Fruit fly (Drosophila melanogaster) whole organism, wandering third instar larva: Measurements from ENCODE around the gene Atet.

ENCODE experiments used
- Abd-B ChIP-seq: fragments of >200 bp; optimal IDR thresholded peaks from 2 replicates; lab custom pipeline; 2017; ENCODE audit warnings: missing biosample characterization, missing genetic modification characterization
- CG32264 ChIP-seq: fragments of 200-800 bp; sonication (Bioruptor generic); optimal IDR thresholded peaks from 2 replicates; lab custom pipeline; 2016; ENCODE audit warnings: missing biosample characterization, missing genetic modification characterization
- CG9705 ChIP-seq: fragments of 200-800 bp; sonication (Bioruptor generic); optimal IDR thresholded peaks from 2 replicates; lab custom pipeline; 2018; ENCODE audit warnings: missing biosample characterization, mild to moderate bottlenecking, missing genetic modification characterization
- CrebA ChIP-seq: fragments of 200-800 bp; sonication (Bioruptor generic); optimal IDR thresholded peaks from 2 replicates; lab custom pipeline; 2016; ENCODE audit warnings: missing biosample characterization, mild to moderate bottlenecking, missing genetic modification characterization, borderline replicate concordance
- Dfd ChIP-seq: fragments of >200 bp; optimal IDR thresholded peaks from 2 replicates; lab custom pipeline; 2017; ENCODE audit warnings: missing biosample characterization, missing genetic modification characterization
- Dif ChIP-seq: fragments of 200-275, 200-300 bp; sonication (Bioruptor generic); optimal IDR thresholded peaks from 2 replicates; lab custom pipeline; 2018; ENCODE audit warnings: missing biosample characterization, missing genetic modification characterization; ENCODE audit not compliant: partially characterized antibody
- HLH106 ChIP-seq: fragments of 200-800 bp; optimal IDR thresholded peaks from 3 replicates; lab custom pipeline; 2019; ENCODE audit warnings: missing biosample characterization, mild to moderate bottlenecking, missing genetic modification characterization, moderate library complexity
- Hnf4 ChIP-seq: fragments of 200-800 bp; sonication (Bioruptor generic); optimal IDR thresholded peaks from 2 replicates; lab custom pipeline; 2016; ENCODE audit warnings: missing biosample characterization, mild to moderate bottlenecking, missing genetic modification characterization
- Hr78 ChIP-seq: fragments of >200 bp; optimal IDR thresholded peaks from 2 replicates; lab custom pipeline; 2017; ENCODE audit warnings: missing biosample characterization, missing genetic modification characterization
- Hr83 ChIP-seq: fragments of 200-300 bp; sonication (Bioruptor generic); optimal IDR thresholded peaks from 2 replicates; lab custom pipeline; 2016; ENCODE audit warnings: missing biosample characterization, mild to moderate bottlenecking, missing genetic modification characterization, moderate library complexity; ENCODE audit not compliant: poor library complexity, severe bottlenecking
- Jra ChIP-seq: sonication (Bioruptor generic); optimal IDR thresholded peaks from 2 replicates; lab custom pipeline; 2016; ENCODE audit warnings: missing biosample characterization, missing genetic modification characterization
- Mio ChIP-seq: sonication (Bioruptor generic); optimal IDR thresholded peaks from 2 replicates; lab custom pipeline; 2016; ENCODE audit warnings: missing biosample characterization, missing genetic modification characterization
- Myc ChIP-seq: fragments of >200 bp; optimal IDR thresholded peaks from 2 replicates; lab custom pipeline; 2017
- OdsH ChIP-seq: fragments of 200-800 bp; sonication (Bioruptor generic); optimal IDR thresholded peaks from 2 replicates; lab custom pipeline; 2016; ENCODE audit warnings: missing biosample characterization, mild to moderate bottlenecking, missing genetic modification characterization
- Rel ChIP-seq, 2 experiments: fragments of 200-800 bp; sonication (Bioruptor generic) in 1 of 2; optimal IDR thresholded peaks; 2 replicates in 1 of 2; 3 replicates in 1 of 2; lab custom pipeline; 2016 to 2019; ENCODE audit warnings: mild to moderate bottlenecking in 2 of 2, missing biosample characterization in 2 of 2, missing genetic modification characterization in 2 of 2, moderate library complexity in 1 of 2
- Sp1 ChIP-seq: fragments of 200-800 bp; sonication (Bioruptor generic); optimal IDR thresholded peaks from 3 replicates; lab custom pipeline; 2019; ENCODE audit warnings: missing biosample characterization, mild to moderate bottlenecking, missing genetic modification characterization, moderate library complexity
- Vsx2 ChIP-seq: fragments of 200-300, 225-300 bp; sonication (Bioruptor generic); optimal IDR thresholded peaks from 2 replicates; lab custom pipeline; 2018; ENCODE audit warnings: missing biosample characterization, missing genetic modification characterization; ENCODE audit not compliant: partially characterized antibody
- br ChIP-seq: fragments of 200-800 bp; sonication (Bioruptor generic); optimal IDR thresholded peaks from 2 replicates; lab custom pipeline; 2016; ENCODE audit warnings: missing biosample characterization, missing genetic modification characterization
- dsf ChIP-seq: sonication (Bioruptor generic); optimal IDR thresholded peaks from 2 replicates; lab custom pipeline; 2016; ENCODE audit warnings: missing biosample characterization, missing genetic modification characterization, borderline replicate concordance
- ey ChIP-seq: fragments of 200-800 bp; sonication (Bioruptor generic); optimal IDR thresholded peaks from 2 replicates; lab custom pipeline; 2016; ENCODE audit warnings: missing biosample characterization, missing genetic modification characterization
- foxo ChIP-seq, 2 experiments: fragments of 200-800 bp; sonication (Bioruptor generic); optimal IDR thresholded peaks; 2 replicates in 1 of 2; 3 replicates in 1 of 2; lab custom pipeline; 2016 to 2017; ENCODE audit warnings: missing biosample characterization in 2 of 2, missing genetic modification characterization in 2 of 2
- fru ChIP-seq: fragments of 200-800 bp; sonication (Bioruptor generic); optimal IDR thresholded peaks from 3 replicates; lab custom pipeline; 2016; ENCODE audit warnings: missing biosample characterization, mild to moderate bottlenecking, missing genetic modification characterization
- h ChIP-seq: fragments of 200-800 bp; sonication (Bioruptor generic); optimal IDR thresholded peaks from 3 replicates; lab custom pipeline; 2016; ENCODE audit warnings: missing biosample characterization, mild to moderate bottlenecking, missing genetic modification characterization
- jim ChIP-seq: fragments of 175-275, 200-325 bp; sonication (Bioruptor generic); optimal IDR thresholded peaks from 2 replicates; lab custom pipeline; 2016; ENCODE audit warnings: missing biosample characterization, mild to moderate bottlenecking, missing genetic modification characterization
- pan ChIP-seq: fragments of >200 bp; optimal IDR thresholded peaks from 2 replicates; lab custom pipeline; 2017
- psq ChIP-seq: fragments of 200-800 bp; sonication (Bioruptor generic); optimal IDR thresholded peaks from 3 replicates; lab custom pipeline; 2017; ENCODE audit warnings: missing biosample characterization, mild to moderate bottlenecking, missing genetic modification characterization, moderate library complexity
- rgr ChIP-seq: fragments of 200-800 bp; sonication (Bioruptor generic); optimal IDR thresholded peaks from 3 replicates; lab custom pipeline; 2016; ENCODE audit warnings: missing biosample characterization, mild to moderate bottlenecking, missing genetic modification characterization
- sv ChIP-seq: fragments of 200-800 bp; sonication (Bioruptor generic); optimal IDR thresholded peaks from 3 replicates; lab custom pipeline; 2016; ENCODE audit warnings: missing biosample characterization, missing genetic modification characterization
- tai ChIP-seq: sonication (Bioruptor generic); optimal IDR thresholded peaks from 2 replicates; lab custom pipeline; 2016; ENCODE audit warnings: missing biosample characterization, missing genetic modification characterization
- woc ChIP-seq: sonication (Bioruptor generic); optimal IDR thresholded peaks from 2 replicates; lab custom pipeline; 2016; ENCODE audit warnings: missing biosample characterization, mild to moderate bottlenecking, missing genetic modification characterization

Gene Atet

dm6 chr2L:4364914-4365313, 31.2 kb downstream of the Atet start:
- no peak for TF ChIP-seq HLH106 (tag; lab: Kevin White, UChicago)

- TF ChIP-seq Myc (lab: Kevin White, UChicago) (no peak), Mio (GFP tag; lab: Kevin White, UChicago) (no peak), dsf (GFP tag; lab: Kevin White, UChicago) (no peak), Hnf4 (GFP tag; lab: Kevin White, UChicago) (no peak), Vsx2 (no peak), Jra (GFP tag; lab: Kevin White, UChicago) (no peak), h (GFP tag; lab: Kevin White, UChicago) (no peak), fru (GFP tag; lab: Kevin White, UChicago) (no peak), Sp1 (GFP tag; lab: Kevin White, UChicago) (no peak), tai (GFP tag; lab: Kevin White, UChicago) (no peak), foxo (GFP tag; optimal IDR thresholded peaks at IDR 0.05; lab: Kevin White, UChicago) (no peak)
These were observed 32.1 kb downstream of the Atet start for dm6 chr2L:4365792-4366326.

- TF ChIP-seq psq (GFP tag; lab: Kevin White, UChicago) (no peak), Dfd (GFP tag; lab: Kevin White, UChicago) (no peak), Rel (GFP tag; optimal IDR thresholded peaks at IDR 0.05; lab: Kevin White, UChicago) (no peak), Rel (tag; optimal IDR thresholded peaks at IDR 0.05; lab: Kevin White, UChicago) (no peak), Abd-B (GFP tag; lab: Kevin White, UChicago) (no peak), sv (GFP tag; lab: Kevin White, UChicago) (no peak), Hr78 (GFP tag; lab: Kevin White, UChicago) (no peak), CG32264 (GFP tag; lab: Kevin White, UChicago) (no peak), Dif (GFP tag; lab: Kevin White, UChicago) (no peak), foxo (GFP tag; optimal IDR thresholded peaks at IDR 0.05; lab: Kevin White, UChicago) (no peak), woc (GFP tag; lab: Kevin White, UChicago) (no peak), CrebA (GFP tag; lab: Kevin White, UChicago) (no peak), fru (GFP tag; lab: Kevin White, UChicago) (no peak), OdsH (GFP tag; lab: Kevin White, UChicago) (no peak), jim (GFP tag; lab: Kevin White, UChicago) (no peak), tai (GFP tag; lab: Kevin White, UChicago) (no peak), Hnf4 (GFP tag; lab: Kevin White, UChicago) (no peak)
These were observed 32.9 kb downstream of the Atet start for dm6 chr2L:4366652-4367051.

- no peak for TF ChIP-seq HLH106 (tag; lab: Kevin White, UChicago)
- no peak for TF ChIP-seq Mio (GFP tag; lab: Kevin White, UChicago)
- no peak for TF ChIP-seq rgr
- no peak for TF ChIP-seq OdsH (GFP tag; lab: Kevin White, UChicago)
- no peak for TF ChIP-seq pan
- TF ChIP-seq CrebA (GFP tag; lab: Kevin White, UChicago) = no peak
- no peak for TF ChIP-seq ey (GFP tag; lab: Kevin White, UChicago)
- TF ChIP-seq fru (GFP tag; lab: Kevin White, UChicago) = no peak
- no peak for TF ChIP-seq Hr83
- TF ChIP-seq h (GFP tag; lab: Kevin White, UChicago) = no peak
- TF ChIP-seq sv (GFP tag; lab: Kevin White, UChicago) = no peak
- no peak for TF ChIP-seq psq (GFP tag; lab: Kevin White, UChicago)
- no peak for TF ChIP-seq Vsx2
- no peak for TF ChIP-seq Hr78 (GFP tag; lab: Kevin White, UChicago)
- TF ChIP-seq Sp1 (GFP tag; lab: Kevin White, UChicago) = no peak
These were observed 35.0 kb downstream of the Atet start for dm6 chr2L:4368553-4369268.

dm6 chr2L:4370007-4370521, 36.4 kb downstream of the Atet start:
- TF ChIP-seq br (GFP tag; lab: Kevin White, UChicago) = no peak
- no peak for TF ChIP-seq Sp1 (GFP tag; lab: Kevin White, UChicago)
- no peak for TF ChIP-seq Dif (GFP tag; lab: Kevin White, UChicago)
- TF ChIP-seq HLH106 (tag; lab: Kevin White, UChicago) = no peak
- TF ChIP-seq Hr78 (GFP tag; lab: Kevin White, UChicago) = no peak
- no peak for TF ChIP-seq Abd-B (GFP tag; lab: Kevin White, UChicago)
- no peak for TF ChIP-seq Hnf4 (GFP tag; lab: Kevin White, UChicago)
- TF ChIP-seq foxo (GFP tag; optimal IDR thresholded peaks at IDR 0.05; lab: Kevin White, UChicago) = no peak
- TF ChIP-seq fru (GFP tag; lab: Kevin White, UChicago) = no peak
- TF ChIP-seq CG9705 (GFP tag; lab: Kevin White, UChicago) = no peak
- TF ChIP-seq OdsH (GFP tag; lab: Kevin White, UChicago) = no peak
